Worm (Caenorhabditis elegans) whole organism, L2 larva: ENCODE results near the gene tbx-33.

Experiments used
- lin-13 ChIP-seq: fragments of 150-350 bp; optimal IDR thresholded peaks from 2 replicates; lab custom pipeline; 2014; ENCODE audit warnings: missing biosample characterization, missing genetic modification reagents, missing genetic modification characterization
- lin-39 ChIP-seq: fragments of 150-350 bp; optimal IDR thresholded peaks from 2 replicates; lab custom pipeline; 2014; ENCODE audit warnings: missing biosample characterization, missing genetic modification reagents, missing genetic modification characterization
- lsy-2 ChIP-seq, 2 experiments: fragments of 150-350 bp in 1 of 2; sonication (generic microtip) in 1 of 2; optimal IDR thresholded peaks; 2 replicates each; lab custom pipeline; 2014 to 2017; ENCODE audit warnings: missing biosample characterization in 2 of 2, missing genetic modification characterization in 2 of 2
- nhr-10 ChIP-seq: sonication (generic microtip); optimal IDR thresholded peaks from 2 replicates; lab custom pipeline; 2017; ENCODE audit warnings: missing biosample characterization, missing genetic modification characterization
- nhr-21 ChIP-seq: fragments of 150-350 bp; optimal IDR thresholded peaks from 2 replicates; lab custom pipeline; 2014; ENCODE audit warnings: missing biosample characterization, missing genetic modification characterization
- zag-1 ChIP-seq: fragments of 150-350 bp; optimal IDR thresholded peaks from 2 replicates; lab custom pipeline; 2014; ENCODE audit warnings: missing biosample characterization, missing genetic modification characterization
- ztf-1 ChIP-seq: fragments of 200-800 bp; sonication (Bioruptor generic); conservative IDR thresholded peaks from 2 replicates; pipeline ENCODE4 v1.3.6; 2022; ENCODE audit warnings: missing genetic modification characterization, missing compliant biosample characterization

DNA sequence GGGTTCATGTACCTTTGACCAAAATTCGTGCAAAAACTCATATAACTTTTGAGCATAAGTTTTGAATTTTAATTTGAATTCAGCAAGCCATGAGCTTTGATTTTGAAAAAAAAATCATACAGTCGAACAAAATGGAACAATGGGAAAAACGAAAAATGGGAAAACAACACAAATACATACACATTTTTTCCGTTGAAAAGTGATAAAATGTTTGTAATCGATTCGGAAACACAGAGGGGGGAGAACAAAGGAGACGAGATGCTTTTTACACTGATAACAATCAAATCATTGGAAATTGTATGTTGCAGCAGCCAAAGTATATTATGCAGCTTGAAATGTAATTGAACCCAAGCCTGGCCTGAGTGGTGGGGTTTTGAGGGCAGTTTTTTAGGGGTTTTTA is 5.5 kb downstream of the tbx-33 start:
- TF ChIP-seq ztf-1 (GFP tag; lab: Robert Waterston, UW), result no peak
- no peak for TF ChIP-seq zag-1 (tag; lab: Kevin White, UChicago)
- TF ChIP-seq nhr-21 (tag; lab: Kevin White, UChicago), result no peak
- no peak for TF ChIP-seq lin-39 (tag; lab: Kevin White, UChicago)
- TF ChIP-seq nhr-10 (tag; lab: Kevin White, UChicago), result no peak
- no peak for TF ChIP-seq lsy-2 (tag; optimal IDR thresholded peaks at IDR 0.05; lab: Kevin White, UChicago)
- TF ChIP-seq lin-13 (GFP tag; lab: Kevin White, UChicago), result no peak
